Fruit fly (Drosophila melanogaster) whole organism, embryonic: Measurements from ENCODE around the gene Mo25.

Experiments used
- Atf6 ChIP-seq: fragments of 200-800 bp; sonication (Bioruptor generic); IDR thresholded peaks from 2 replicates; pipeline ENCODE4 v1.3.6; 2022; ENCODE audit warnings: missing biosample characterization, missing genetic modification characterization
- Bgb ChIP-seq: fragments of 200-800 bp; sonication (Bioruptor generic); IDR thresholded peaks from 2 replicates; pipeline ENCODE4 v1.3.6; 2022; ENCODE audit warnings: missing biosample characterization, missing genetic modification characterization; ENCODE audit not compliant: partially characterized antibody
- BtbVII ChIP-seq: fragments of 200-800 bp; sonication (Bioruptor generic); optimal IDR thresholded peaks from 3 replicates; lab custom pipeline; 2017; ENCODE audit warnings: missing biosample characterization, mild to moderate bottlenecking, missing genetic modification characterization
- Bteb2 ChIP-seq: fragments of 200-800 bp; sonication (Bioruptor generic); optimal IDR thresholded peaks from 2 replicates; lab custom pipeline; 2016; ENCODE audit warnings: missing biosample characterization, missing genetic modification characterization
- CG11398 ChIP-seq: fragments of 200-800 bp; sonication (Bioruptor generic); optimal IDR thresholded peaks from 2 replicates; lab custom pipeline; 2016; ENCODE audit warnings: missing biosample characterization, missing genetic modification characterization
- CG12155 ChIP-seq: fragments of 200-800 bp; sonication (Bioruptor generic); optimal IDR thresholded peaks from 3 replicates; lab custom pipeline; 2016; ENCODE audit warnings: missing biosample characterization, missing genetic modification characterization
- CG14710 ChIP-seq: fragments of 200-800 bp; sonication (Bioruptor generic); optimal IDR thresholded peaks from 3 replicates; lab custom pipeline; 2019; ENCODE audit warnings: missing biosample characterization, mild to moderate bottlenecking, missing genetic modification characterization, moderate library complexity
- CG14860 ChIP-seq: fragments of 200-800 bp; sonication (Bioruptor generic); IDR thresholded peaks from 3 replicates; pipeline ENCODE4 v1.3.6; 2022; ENCODE audit warnings: missing biosample characterization, missing genetic modification characterization; ENCODE audit not compliant: partially characterized antibody
- CG15269 ChIP-seq: fragments of 200-800 bp; sonication (Bioruptor generic); optimal IDR thresholded peaks from 2 replicates; lab custom pipeline; 2018; ENCODE audit warnings: missing biosample characterization, mild to moderate bottlenecking, missing genetic modification characterization, moderate library complexity
- CG1603 ChIP-seq: fragments of 200-800 bp; sonication (Bioruptor generic); optimal IDR thresholded peaks from 2 replicates; lab custom pipeline; 2019; ENCODE audit warnings: missing biosample characterization, mild to moderate bottlenecking, missing genetic modification characterization, moderate library complexity
- CG17328 ChIP-seq: fragments of 200-800 bp; sonication (Bioruptor generic); IDR thresholded peaks from 2 replicates; pipeline ENCODE4 v1.3.6; 2022; ENCODE audit warnings: missing biosample characterization, missing genetic modification characterization
- CG17361 ChIP-seq: fragments of 200-800 bp; sonication (Bioruptor generic); IDR thresholded peaks from 3 replicates; pipeline ENCODE4 v1.3.6; 2022; ENCODE audit warnings: missing biosample characterization, missing genetic modification characterization
- CG1792 ChIP-seq: fragments of 200-800 bp; sonication (Bioruptor generic); optimal IDR thresholded peaks from 2 replicates; lab custom pipeline; 2016; ENCODE audit warnings: missing biosample characterization, missing genetic modification characterization
- CG6654 ChIP-seq: fragments of 200-800 bp; sonication (Bioruptor generic); optimal IDR thresholded peaks from 2 replicates; lab custom pipeline; 2017; ENCODE audit warnings: missing biosample characterization, mild to moderate bottlenecking, missing genetic modification characterization
- CG7357 ChIP-seq: fragments of 200-800 bp; sonication (Bioruptor generic); IDR thresholded peaks from 3 replicates; pipeline ENCODE4 v1.3.6; 2022; ENCODE audit warnings: missing biosample characterization, missing genetic modification characterization
- CG9817 ChIP-seq: fragments of 200-800 bp; sonication (Bioruptor generic); optimal IDR thresholded peaks from 2 replicates; lab custom pipeline; 2018; ENCODE audit warnings: missing biosample characterization, mild to moderate bottlenecking, missing genetic modification characterization, moderate library complexity
- CTCF ChIP-seq: fragments of 200-800 bp; sonication (Bioruptor generic); optimal IDR thresholded peaks from 2 replicates; lab custom pipeline; 2017; ENCODE audit warnings: missing biosample characterization, mild to moderate bottlenecking, missing genetic modification characterization, moderate library complexity
- CrebB ChIP-seq: fragments of 200-800 bp; sonication (Bioruptor generic); optimal IDR thresholded peaks from 3 replicates; lab custom pipeline; 2018; ENCODE audit warnings: missing biosample characterization, mild to moderate bottlenecking, missing genetic modification characterization
- D ChIP-seq, 2 experiments: fragments of 200-800 bp in 1 of 2; fragments of >200 bp in 1 of 2; sonication (Bioruptor generic) in 1 of 2; optimal IDR thresholded peaks; 2 replicates in 1 of 2; 3 replicates in 1 of 2; lab custom pipeline; 2017; ENCODE audit warnings: mild to moderate bottlenecking in 1 of 2, missing biosample characterization in 1 of 2, missing genetic modification characterization in 1 of 2, missing genetic modification reagents in 1 of 2
- Doc2 ChIP-seq: fragments of 200-800 bp; sonication (Bioruptor generic); IDR thresholded peaks from 2 replicates; pipeline ENCODE4 v1.3.6; 2022; ENCODE audit warnings: missing biosample characterization, missing genetic modification characterization
- Dref ChIP-seq: fragments of 200-800 bp; sonication (Bioruptor generic); IDR thresholded peaks from 2 replicates; pipeline ENCODE4 v1.3.6; 2022; ENCODE audit warnings: missing biosample characterization, missing genetic modification characterization
- H2.0 ChIP-seq: fragments of 200-800 bp; sonication (Bioruptor generic); IDR thresholded peaks from 2 replicates; pipeline ENCODE4 v1.3.6; 2022; ENCODE audit warnings: missing biosample characterization, missing genetic modification characterization
- HmgZ ChIP-seq: fragments of 200-800 bp; sonication (Bioruptor generic); optimal IDR thresholded peaks from 2 replicates; lab custom pipeline; 2018; ENCODE audit warnings: missing biosample characterization, mild to moderate bottlenecking, missing genetic modification characterization
- Hmr ChIP-seq: fragments of 200-800 bp; sonication (Bioruptor generic); optimal IDR thresholded peaks from 3 replicates; lab custom pipeline; 2017; ENCODE audit warnings: mild to moderate bottlenecking, missing biosample characterization, missing genetic modification reagents, missing genetic modification characterization
- MBD-R2 ChIP-seq: fragments of 200-800 bp; sonication (Bioruptor generic); IDR thresholded peaks from 2 replicates; pipeline ENCODE4 v1.3.6; 2022; ENCODE audit warnings: missing biosample characterization, missing genetic modification characterization
- MTF-1 ChIP-seq: fragments of 200-800 bp; sonication (Bioruptor generic); optimal IDR thresholded peaks from 2 replicates; lab custom pipeline; 2018; ENCODE audit warnings: missing biosample characterization, mild to moderate bottlenecking, missing genetic modification characterization, borderline replicate concordance
- Mrtf ChIP-seq: fragments of 200-800 bp; sonication (Bioruptor generic); IDR thresholded peaks from 3 replicates; pipeline ENCODE4 v1.3.6; 2022; ENCODE audit warnings: missing biosample characterization, missing genetic modification characterization
- Nf-YA ChIP-seq: fragments of 200-800 bp; sonication (Bioruptor generic); IDR thresholded peaks from 2 replicates; pipeline ENCODE4 v1.3.6; 2022; ENCODE audit warnings: missing biosample characterization, missing genetic modification characterization
- Side ChIP-seq: fragments of 200-800 bp; sonication (Bioruptor generic); optimal IDR thresholded peaks from 2 replicates; lab custom pipeline; 2016; ENCODE audit warnings: missing biosample characterization, missing genetic modification characterization
- Spps ChIP-seq: fragments of 200-800 bp; sonication (Bioruptor generic); optimal IDR thresholded peaks from 2 replicates; lab custom pipeline; 2018; ENCODE audit warnings: missing biosample characterization, mild to moderate bottlenecking, missing genetic modification characterization
- Stat92E ChIP-seq, 3 experiments: fragments of >200 bp in 2 of 3; fragments of 200-800 bp in 1 of 3; sonication (Bioruptor generic) in 1 of 3; optimal IDR thresholded peaks; 2 replicates each; lab custom pipeline; 2017 to 2019; ENCODE audit warnings: missing biosample characterization in 3 of 3, missing genetic modification characterization in 3 of 3, mild to moderate bottlenecking in 1 of 3, moderate library complexity in 1 of 3
- Tbp ChIP-seq: fragments of >200 bp; optimal IDR thresholded peaks from 2 replicates; lab custom pipeline; 2018; ENCODE audit warnings: missing biosample characterization, missing genetic modification characterization
- Vsx1 ChIP-seq: fragments of 200-800 bp; sonication (Bioruptor generic); optimal IDR thresholded peaks from 2 replicates; lab custom pipeline; 2017; ENCODE audit warnings: missing biosample characterization, mild to moderate bottlenecking, missing genetic modification characterization, missing genetic modification reagents
- cas ChIP-seq: fragments of 200-800 bp; sonication (Bioruptor generic); IDR thresholded peaks from 2 replicates; pipeline ENCODE4 v1.3.6; 2022; ENCODE audit warnings: missing biosample characterization, missing genetic modification characterization
- crc ChIP-seq: fragments of 200-800 bp; sonication (Bioruptor generic); optimal IDR thresholded peaks from 2 replicates; lab custom pipeline; 2016; ENCODE audit warnings: missing biosample characterization, missing genetic modification characterization
- esg ChIP-seq: fragments of 200-800 bp; sonication (Bioruptor generic); conservative IDR thresholded peaks from 2 replicates; pipeline ENCODE4 v1.3.6; 2022; ENCODE audit warnings: missing biosample characterization, missing genetic modification characterization
- h ChIP-seq: fragments of >200 bp; optimal IDR thresholded peaks from 2 replicates; lab custom pipeline; 2017
- lola ChIP-seq, 3 experiments: fragments of >200 bp in 2 of 3; fragments of 200-800 bp in 1 of 3; sonication (Bioruptor generic) in 1 of 3; optimal IDR thresholded peaks; 2 replicates each; lab custom pipeline; 2017 to 2019; ENCODE audit warnings: missing biosample characterization in 3 of 3, missing genetic modification characterization in 3 of 3, mild to moderate bottlenecking in 1 of 3, moderate library complexity in 1 of 3
- mam ChIP-seq: fragments of 200-800 bp; sonication (Bioruptor generic); optimal IDR thresholded peaks from 3 replicates; lab custom pipeline; 2016; ENCODE audit warnings: missing biosample characterization, missing genetic modification characterization
- pros ChIP-seq: fragments of 200-800 bp; sonication (Bioruptor generic); optimal IDR thresholded peaks from 3 replicates; lab custom pipeline; 2019; ENCODE audit warnings: missing biosample characterization, mild to moderate bottlenecking, missing genetic modification characterization, moderate library complexity
- psq ChIP-seq: fragments of 200-800 bp; sonication (Bioruptor generic); optimal IDR thresholded peaks from 2 replicates; lab custom pipeline; 2017; ENCODE audit warnings: missing biosample characterization, missing genetic modification characterization
- sens-2 ChIP-seq: fragments of 200-800 bp; sonication (Bioruptor generic); IDR thresholded peaks from 2 replicates; pipeline ENCODE4 v1.3.6; 2022; ENCODE audit warnings: missing biosample characterization, missing genetic modification characterization
- seq ChIP-seq: fragments of 200-800 bp; sonication (Bioruptor generic); IDR thresholded peaks from 2 replicates; pipeline ENCODE4 v1.3.6; 2022; ENCODE audit warnings: missing biosample characterization, missing genetic modification characterization
- sim ChIP-seq: fragments of 200-800 bp; sonication (Bioruptor generic); IDR thresholded peaks from 2 replicates; pipeline ENCODE4 v1.3.6; 2022; ENCODE audit warnings: missing biosample characterization, missing genetic modification characterization
- slbo ChIP-seq: fragments of 200-800 bp; sonication (Bioruptor generic); IDR thresholded peaks from 2 replicates; pipeline ENCODE4 v1.3.6; 2022; ENCODE audit warnings: missing biosample characterization, missing genetic modification characterization
- stwl ChIP-seq: fragments of 200-800 bp; sonication (Bioruptor generic); optimal IDR thresholded peaks from 3 replicates; lab custom pipeline; 2018; ENCODE audit warnings: missing biosample characterization, mild to moderate bottlenecking, missing genetic modification characterization, moderate library complexity
- tap ChIP-seq: fragments of 200-800 bp; optimal IDR thresholded peaks from 3 replicates; lab custom pipeline; 2019; ENCODE audit warnings: missing biosample characterization, mild to moderate bottlenecking, missing genetic modification characterization, moderate library complexity
- tgo ChIP-seq: fragments of 200-800 bp; sonication (Bioruptor generic); IDR thresholded peaks from 3 replicates; pipeline ENCODE4 v1.3.6; 2022; ENCODE audit warnings: missing biosample characterization, missing genetic modification characterization
- trem ChIP-seq: fragments of 200-800 bp; optimal IDR thresholded peaks from 3 replicates; lab custom pipeline; 2019; ENCODE audit warnings: missing biosample characterization, mild to moderate bottlenecking, missing genetic modification characterization, moderate library complexity
- vvl ChIP-seq: fragments of 200-800 bp; sonication (Bioruptor generic); IDR thresholded peaks from 2 replicates; pipeline ENCODE4 v1.3.6; 2022; ENCODE audit warnings: missing biosample characterization, missing genetic modification characterization
- wdn ChIP-seq: fragments of 200-800 bp; sonication (Bioruptor generic); IDR thresholded peaks from 2 replicates; pipeline ENCODE4 v1.3.6; 2022; ENCODE audit warnings: missing biosample characterization, missing genetic modification characterization

Mo25 gene

DNA sequence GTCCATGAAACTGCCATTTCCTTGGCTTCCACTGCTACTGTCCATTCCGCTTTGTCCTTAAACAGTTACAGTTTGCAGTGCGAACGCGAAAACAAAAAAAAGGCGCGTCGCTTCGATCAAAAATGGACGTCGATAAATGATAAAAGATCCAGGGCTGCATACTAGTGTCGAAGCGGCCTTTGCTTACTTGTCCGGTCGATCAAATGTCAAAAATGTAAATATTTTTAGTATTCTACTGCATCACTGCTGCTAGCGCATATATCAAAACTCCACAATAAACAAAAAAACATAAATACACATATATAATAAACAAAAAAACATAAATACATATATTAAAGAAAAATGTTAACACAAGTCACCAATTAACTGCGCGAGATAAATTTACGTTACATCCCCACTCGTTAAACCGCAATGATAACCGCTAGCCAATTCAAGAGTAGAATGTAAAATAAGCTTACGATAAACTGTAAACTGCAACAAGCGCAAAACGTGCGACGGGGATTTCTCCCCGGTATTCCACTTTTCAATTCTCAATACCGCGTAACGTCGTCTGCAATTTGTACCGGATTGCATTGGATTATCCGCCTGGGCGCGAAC lies 20.3 kb downstream of the Mo25 start, which contains the start of the genes spd-2 and Apl:
spd-2 (minus strand) TSS at position 93 of the 597 bp plus-strand sequence.
Apl (plus strand) TSS at position 260 of the 597 bp plus-strand sequence.
- TF ChIP-seq pros (GFP tag; lab: Kevin White, UChicago) (no peak), D (optimal IDR thresholded peaks at IDR 0.05; lab: Kevin White, UChicago) (no peak), D (GFP tag; optimal IDR thresholded peaks at IDR 0.05; lab: Kevin White, UChicago) (no peak), sim (GFP tag; lab: Robert Waterston, UW) (no peak), Dref (GFP tag; lab: Robert Waterston, UW) (peak; percentile 64), CG17328 (no peak), Bgb (GFP tag; lab: Robert Waterston, UW) (peak; percentile 60), Doc2 (GFP tag; lab: Robert Waterston, UW) (no peak), crc (no peak), stwl (tag; lab: Kevin White, UChicago) (peak; percentile 27), seq (GFP tag; lab: Robert Waterston, UW) (no peak), mam (GFP tag; lab: Kevin White, UChicago) (no peak), sens-2 (GFP tag; lab: Robert Waterston, UW) (no peak), Side (GFP tag; lab: Kevin White, UChicago) (no peak), cas (no peak), CG15269 (tag; lab: Kevin White, UChicago) (no peak), CG7357 (GFP tag; lab: Robert Waterston, UW) (no peak), esg (GFP tag; lab: Robert Waterston, UW) (no peak), trem (tag; lab: Kevin White, UChicago) (peak; percentile 19), Bteb2 (GFP tag; lab: Kevin White, UChicago) (no peak), lola (GFP tag; optimal IDR thresholded peaks at IDR 0.05; lab: Kevin White, UChicago) (no peak), MBD-R2 (GFP tag; lab: Robert Waterston, UW) (peak; percentile 65; the same call in 1 of the 2 replicates), CrebB (tag; lab: Kevin White, UChicago) (no peak), CG1603 (tag; lab: Kevin White, UChicago) (no peak), slbo (GFP tag; lab: Robert Waterston, UW) (no peak), CG6654 (no peak), CTCF (peak; percentile 68), vvl (GFP tag; lab: Robert Waterston, UW) (no peak), wdn (GFP tag; lab: Robert Waterston, UW) (no peak), Hmr (GFP tag; lab: Kevin White, UChicago) (no peak), Atf6 (GFP tag; lab: Robert Waterston, UW) (no peak), tap (tag; lab: Kevin White, UChicago) (no peak), h (lab: Kevin White, UChicago) (no peak), Mrtf (no peak), CG1792 (GFP tag; lab: Kevin White, UChicago) (no peak), HmgZ (peak; percentile 29), Stat92E (GFP tag; optimal IDR thresholded peaks at IDR 0.05; lab: Kevin White, UChicago) (no peak), tgo (GFP tag; lab: Robert Waterston, UW) (no peak), psq (GFP tag; lab: Kevin White, UChicago) (no peak), CG12155 (GFP tag; lab: Kevin White, UChicago) (peak; percentile 11), Spps (tag; lab: Kevin White, UChicago) (no peak), Nf-YA (GFP tag; lab: Robert Waterston, UW) (no peak), BtbVII (GFP tag; lab: Kevin White, UChicago) (no peak), CG9817 (no peak), CG14860 (GFP tag; lab: Robert Waterston, UW) (peak; percentile 71; the same call in 2 of the 3 replicates), Vsx1 (GFP tag; lab: Kevin White, UChicago) (no peak), CG11398 (no peak), CG14710 (tag; lab: Kevin White, UChicago) (peak; percentile 36), CG17361 (GFP tag; lab: Robert Waterston, UW) (0 out of 3 replicates have a peak, but pooled peaks have one; percentile 17), H2.0 (no peak), MTF-1 (GFP tag; lab: Kevin White, UChicago) (no peak), Tbp (no peak)
